Fruit fly (Drosophila melanogaster) whole organism, embryonic: ENCODE measurements around the gene ABCB7.

Source experiments
- Adf1 ChIP-seq: fragments of 200-800 bp; sonication (Bioruptor generic); IDR thresholded peaks from 2 replicates; pipeline ENCODE4 v1.3.6; 2022; ENCODE audit warnings: missing biosample characterization, missing genetic modification characterization
- Atf6 ChIP-seq: fragments of 200-800 bp; sonication (Bioruptor generic); IDR thresholded peaks from 2 replicates; pipeline ENCODE4 v1.3.6; 2022; ENCODE audit warnings: missing biosample characterization, missing genetic modification characterization
- Awh ChIP-seq: fragments of 200-800 bp; sonication (Bioruptor generic); IDR thresholded peaks from 2 replicates; pipeline ENCODE4, ENCODE4 v1.3.6; 2022; ENCODE audit warnings: missing biosample characterization, missing genetic modification characterization
- Bgb ChIP-seq: fragments of 200-800 bp; sonication (Bioruptor generic); IDR thresholded peaks from 2 replicates; pipeline ENCODE4 v1.3.6; 2022; ENCODE audit warnings: missing biosample characterization, missing genetic modification characterization; ENCODE audit not compliant: partially characterized antibody
- CG10543 ChIP-seq: fragments of 200-800 bp; sonication (Bioruptor generic); optimal IDR thresholded peaks from 3 replicates; lab custom pipeline; 2017; ENCODE audit warnings: missing biosample characterization, mild to moderate bottlenecking, missing genetic modification characterization, moderate library complexity
- CG12769 ChIP-seq: fragments of 200-800 bp; sonication (Bioruptor generic); optimal IDR thresholded peaks from 2 replicates; lab custom pipeline; 2019; ENCODE audit warnings: missing biosample characterization, mild to moderate bottlenecking, missing genetic modification characterization, moderate library complexity
- CG15073 ChIP-seq: fragments of 200-800 bp; sonication (Bioruptor generic); optimal IDR thresholded peaks from 2 replicates; lab custom pipeline; 2016; ENCODE audit warnings: missing biosample characterization, missing genetic modification characterization
- CG30020 ChIP-seq: fragments of 200-800 bp; optimal IDR thresholded peaks from 2 replicates; lab custom pipeline; 2019; ENCODE audit warnings: missing biosample characterization, mild to moderate bottlenecking, missing genetic modification characterization, moderate library complexity
- CG31224 ChIP-seq: fragments of 200-800 bp; sonication (Bioruptor generic); IDR thresholded peaks from 2 replicates; pipeline ENCODE4 v1.3.6; 2022; ENCODE audit warnings: missing biosample characterization, missing genetic modification characterization
- CG4424 ChIP-seq: fragments of 200-800 bp; sonication (Bioruptor generic); optimal IDR thresholded peaks from 3 replicates; lab custom pipeline; 2016; ENCODE audit warnings: missing biosample characterization, missing genetic modification characterization
- CG6683 ChIP-seq: fragments of 200-800 bp; sonication (Bioruptor generic); optimal IDR thresholded peaks from 2 replicates; lab custom pipeline; 2017; ENCODE audit warnings: missing biosample characterization, mild to moderate bottlenecking, missing genetic modification characterization, missing genetic modification reagents
- CG7271 ChIP-seq: fragments of 200-800 bp; sonication (Bioruptor generic); optimal IDR thresholded peaks from 2 replicates; lab custom pipeline; 2018; ENCODE audit warnings: missing biosample characterization, mild to moderate bottlenecking, missing genetic modification characterization, moderate library complexity
- CG8290 ChIP-seq, 3 experiments: fragments of 200-800 bp; sonication (Bioruptor generic); optimal IDR thresholded peaks; 2 replicates each; lab custom pipeline; 2016 to 2019; ENCODE audit warnings: missing biosample characterization in 3 of 3, missing genetic modification characterization in 3 of 3, mild to moderate bottlenecking in 2 of 3, moderate library complexity in 1 of 3
- CkIIα-i1 ChIP-seq: fragments of 200-800 bp; sonication (Bioruptor generic); IDR thresholded peaks from 2 replicates; pipeline ENCODE4 v1.3.6; 2022; ENCODE audit warnings: missing biosample characterization, missing genetic modification characterization
- D19B ChIP-seq: fragments of 200-800 bp; sonication (Bioruptor generic); optimal IDR thresholded peaks from 2 replicates; lab custom pipeline; 2017; ENCODE audit warnings: missing biosample characterization, mild to moderate bottlenecking, missing genetic modification characterization
- Deaf1 ChIP-seq: fragments of 200-800 bp; optimal IDR thresholded peaks from 3 replicates; lab custom pipeline; 2019; ENCODE audit warnings: missing biosample characterization, mild to moderate bottlenecking, missing genetic modification characterization, moderate library complexity
- Dp ChIP-seq: fragments of 200-800 bp; sonication (Bioruptor generic); optimal IDR thresholded peaks from 2 replicates; lab custom pipeline; 2018; ENCODE audit warnings: missing biosample characterization, mild to moderate bottlenecking, missing genetic modification characterization, moderate library complexity
- Ets65A ChIP-seq: fragments of 200-800 bp; sonication (Bioruptor generic); peaks from one replicate; lab custom pipeline; 2016; ENCODE audit warnings: missing biosample characterization, missing genetic modification characterization
- H2.0 ChIP-seq: fragments of 200-800 bp; sonication (Bioruptor generic); IDR thresholded peaks from 2 replicates; pipeline ENCODE4 v1.3.6; 2022; ENCODE audit warnings: missing biosample characterization, missing genetic modification characterization
- HLH3B ChIP-seq: fragments of 200-800 bp; sonication (Bioruptor generic); IDR thresholded peaks from 2 replicates; pipeline ENCODE4 v1.3.6; 2022; ENCODE audit warnings: missing biosample characterization, missing genetic modification characterization
- Hr78 ChIP-seq, 2 experiments: fragments of 200-800 bp in 1 of 2; fragments of >200 bp in 1 of 2; sonication (Bioruptor generic) in 1 of 2; optimal IDR thresholded peaks; 2 replicates each; lab custom pipeline; 2017 to 2019; ENCODE audit warnings: missing biosample characterization in 2 of 2, missing genetic modification characterization in 2 of 2, mild to moderate bottlenecking in 1 of 2, moderate library complexity in 1 of 2
- Hsf ChIP-seq: fragments of 200-800 bp; sonication (Bioruptor generic); optimal IDR thresholded peaks from 3 replicates; lab custom pipeline; 2016; ENCODE audit warnings: missing biosample characterization, missing genetic modification characterization
- Mes4 ChIP-seq: fragments of 200-800 bp; sonication (Bioruptor generic); optimal IDR thresholded peaks from 2 replicates; lab custom pipeline; 2016; ENCODE audit warnings: missing biosample characterization, missing genetic modification characterization
- Rfx ChIP-seq: fragments of 200-800 bp; sonication (Bioruptor generic); IDR thresholded peaks from 2 replicates; pipeline ENCODE4 v1.3.6; 2022; ENCODE audit warnings: missing biosample characterization, missing genetic modification characterization
- Sox102F ChIP-seq: fragments of 200-800 bp; sonication (Bioruptor generic); optimal IDR thresholded peaks from 2 replicates; lab custom pipeline; 2018; ENCODE audit warnings: missing biosample characterization, mild to moderate bottlenecking, missing genetic modification characterization, moderate library complexity
- Trl ChIP-seq, 3 experiments: fragments of >200 bp in 2 of 3; fragments of 200-800 bp in 1 of 3; sonication (Bioruptor generic) in 1 of 3; optimal IDR thresholded peaks; 2 replicates in 1 of 3; 3 replicates in 2 of 3; lab custom pipeline; 2016 to 2017; ENCODE audit warnings: missing biosample characterization in 1 of 3, missing genetic modification characterization in 1 of 3
- caup ChIP-seq: fragments of 200-800 bp; sonication (Bioruptor generic); optimal IDR thresholded peaks from 3 replicates; lab custom pipeline; 2017; ENCODE audit warnings: missing biosample characterization, mild to moderate bottlenecking, missing genetic modification characterization, moderate library complexity; ENCODE audit not compliant: severe bottlenecking
- cg ChIP-seq: fragments of 200-800 bp; sonication (Bioruptor generic); optimal IDR thresholded peaks from 3 replicates; lab custom pipeline; 2019; ENCODE audit warnings: missing biosample characterization, mild to moderate bottlenecking, missing genetic modification characterization, moderate library complexity
- chinmo ChIP-seq: fragments of 200-800 bp; sonication (Bioruptor generic); IDR thresholded peaks from 4 replicates; pipeline ENCODE4 v1.3.6; 2022; ENCODE audit warnings: missing biosample characterization, missing genetic modification characterization; ENCODE audit not compliant: partially characterized antibody
- crol ChIP-seq: fragments of 200-800 bp; sonication (Bioruptor generic); IDR thresholded peaks from 2 replicates; pipeline ENCODE4 v1.3.6; 2022; ENCODE audit warnings: missing biosample characterization, missing genetic modification characterization
- dan ChIP-seq: fragments of 200-800 bp; sonication (Bioruptor generic); IDR thresholded peaks from 2 replicates; pipeline ENCODE4 v1.3.6; 2022; ENCODE audit warnings: missing biosample characterization, missing genetic modification characterization
- ewg ChIP-seq: fragments of 200-800 bp; sonication (Bioruptor generic); optimal IDR thresholded peaks from 3 replicates; lab custom pipeline; 2017; ENCODE audit warnings: mild to moderate bottlenecking, missing biosample characterization, missing genetic modification reagents, missing genetic modification characterization
- exex ChIP-seq: fragments of 200-800 bp; sonication (Bioruptor generic); optimal IDR thresholded peaks from 4 replicates; lab custom pipeline; 2018; ENCODE audit warnings: missing biosample characterization, mild to moderate bottlenecking, missing genetic modification characterization, moderate library complexity
- ftz-f1 ChIP-seq: fragments of 200-800 bp; sonication (Bioruptor generic); optimal IDR thresholded peaks from 2 replicates; lab custom pipeline; 2016; ENCODE audit warnings: missing biosample characterization, missing genetic modification characterization
- h ChIP-seq: fragments of >200 bp; optimal IDR thresholded peaks from 2 replicates; lab custom pipeline; 2017
- pan ChIP-seq, 4 experiments: fragments of >200 bp in 3 of 4; fragments of 200-800 bp in 1 of 4; sonication (Bioruptor generic) in 1 of 4; optimal IDR thresholded peaks in 3 of 4; IDR thresholded peaks in 1 of 4; 2 replicates each; pipeline versions ENCODE4 v1.3.6 to Lab custom; 2017 to 2022; ENCODE audit warnings: missing biosample characterization in 2 of 4, missing genetic modification characterization in 2 of 4, mixed read lengths in 1 of 4
- pita ChIP-seq: fragments of 200-800 bp; sonication (Bioruptor generic); optimal IDR thresholded peaks from 2 replicates; lab custom pipeline; 2017; ENCODE audit warnings: missing biosample characterization, mild to moderate bottlenecking, missing genetic modification characterization
- pum ChIP-seq: fragments of 200-800 bp; sonication (Bioruptor generic); optimal IDR thresholded peaks from 2 replicates; lab custom pipeline; 2016; ENCODE audit warnings: missing biosample characterization, missing genetic modification characterization
- repo ChIP-seq: fragments of 200-800 bp; sonication (Bioruptor generic); optimal IDR thresholded peaks from 2 replicates; lab custom pipeline; 2016; ENCODE audit warnings: missing biosample characterization, missing genetic modification characterization
- rib ChIP-seq: fragments of 200-800 bp; sonication (Bioruptor generic); IDR thresholded peaks from 2 replicates; pipeline ENCODE4 v1.3.6; 2022; ENCODE audit warnings: missing biosample characterization, missing genetic modification characterization
- row ChIP-seq: fragments of 200-800 bp; sonication (Bioruptor generic); IDR thresholded peaks from 3 replicates; pipeline ENCODE4 v1.3.6; 2022; ENCODE audit warnings: missing biosample characterization, missing genetic modification characterization
- sd ChIP-seq: fragments of 200-800 bp; sonication (Bioruptor generic); optimal IDR thresholded peaks from 3 replicates; lab custom pipeline; 2018; ENCODE audit warnings: missing biosample characterization, mild to moderate bottlenecking, missing genetic modification characterization, moderate library complexity
- sens ChIP-seq: fragments of 200-800 bp; sonication (Bioruptor generic); peaks from one replicate; lab custom pipeline; 2016; ENCODE audit warnings: missing biosample characterization, missing genetic modification characterization
- slbo ChIP-seq: fragments of 200-800 bp; sonication (Bioruptor generic); IDR thresholded peaks from 2 replicates; pipeline ENCODE4 v1.3.6; 2022; ENCODE audit warnings: missing biosample characterization, missing genetic modification characterization
- sr ChIP-seq: fragments of 200-800 bp; sonication (Bioruptor generic); IDR thresholded peaks from 3 replicates; pipeline ENCODE4 v1.3.6; 2022; ENCODE audit warnings: missing biosample characterization, missing genetic modification characterization

The ABCB7 gene

dm6 chr3L:1609611-1610010 is 8.6 kb upstream of the ABCB7 start (continued):
- TF ChIP-seq row (GFP tag; lab: Robert Waterston, UW): peak; percentile 54
- TF ChIP-seq, all 482 proteins: peak for 125

- peak in 1 of 2 experiments; percentile 55 for TF ChIP-seq Hr78 (GFP tag; optimal IDR thresholded peaks at IDR 0.05; lab: Kevin White, UChicago)
- 0 out of 4 replicates have a peak, but pooled peaks have one; percentile 18 for TF ChIP-seq chinmo (GFP tag; lab: Robert Waterston, UW)
- peak; percentile 66 for TF ChIP-seq CG12769
- TF ChIP-seq Rfx (GFP tag; lab: Robert Waterston, UW): 0 out of 2 replicates have a peak, but pooled peaks have one; percentile 4
- TF ChIP-seq sd: peak; percentile 63
- TF ChIP-seq Adf1: peak; percentile 13; the same call in 1 of the 2 replicates
- peak; percentile 57 for TF ChIP-seq ftz-f1 (GFP tag; lab: Kevin White, UChicago)
- peak; percentile 71 for TF ChIP-seq Deaf1 (tag; lab: Kevin White, UChicago)
- 0 out of 3 replicates have a peak, but pooled peaks have one; percentile 25 for TF ChIP-seq sr
- TF ChIP-seq sens: peak; percentile 50
- no peak for TF ChIP-seq CG6683
- no peak for TF ChIP-seq Mes4
- no peak for TF ChIP-seq D19B (GFP tag; lab: Kevin White, UChicago)
- peak; percentile 85 for TF ChIP-seq CG10543 (GFP tag; lab: Kevin White, UChicago)
- no peak for TF ChIP-seq h (lab: Kevin White, UChicago)
- TF ChIP-seq Atf6 (GFP tag; lab: Robert Waterston, UW): peak; percentile 46; the same call in 1 of the 2 replicates
- peak; percentile 47 for TF ChIP-seq Ets65A (GFP tag; lab: Kevin White, UChicago)
Observed at dm6 chr3L:1614465-1615084, 3.6 kb upstream of the ABCB7 start.

- TF ChIP-seq dan (GFP tag; lab: Robert Waterston, UW): no peak
- TF ChIP-seq CkIIα-i1 (GFP tag; lab: Robert Waterston, UW): no peak
- TF ChIP-seq pan (optimal IDR thresholded peaks at IDR 0.05; lab: Kevin White, UChicago): no peak
- TF ChIP-seq pan (GFP tag; optimal IDR thresholded peaks at IDR 0.05 in 1 of 2, IDR thresholded peaks at IDR 0.05 in 1 of 2): no peak
- TF ChIP-seq HLH3B (GFP tag; lab: Robert Waterston, UW): no peak
- no peak for TF ChIP-seq Awh (GFP tag; lab: Robert Waterston, UW)
- TF ChIP-seq repo (GFP tag; lab: Kevin White, UChicago): no peak
- no peak for TF ChIP-seq Hsf (GFP tag; lab: Kevin White, UChicago)
- no peak for TF ChIP-seq exex (tag; lab: Kevin White, UChicago)
- TF ChIP-seq pum: no peak
- no peak for TF ChIP-seq cg
- TF ChIP-seq CG7271 (tag; lab: Kevin White, UChicago): no peak
- TF ChIP-seq CG30020: no peak
- no peak for TF ChIP-seq Bgb (GFP tag; lab: Robert Waterston, UW)
Observed at dm6 chr3L:1615701-1616100, 2.5 kb upstream of the ABCB7 start, which contains the start of gene CG12105. Gene CG12105 (minus strand): TSS chr3L:1615801.

- TF ChIP-seq H2.0 (GFP tag; lab: Robert Waterston, UW) (no peak), crol (GFP tag; lab: Robert Waterston, UW) (peak; percentile 74), CG15073 (GFP tag; lab: Kevin White, UChicago) (no peak), CG31224 (GFP tag; lab: Robert Waterston, UW) (peak; percentile 48; the same call in 1 of the 2 replicates), slbo (GFP tag; lab: Robert Waterston, UW) (no peak), CG4424 (GFP tag; lab: Kevin White, UChicago) (no peak), chinmo (GFP tag; lab: Robert Waterston, UW) (0 out of 4 replicates have a peak, but pooled peaks have one; percentile 42), Trl (optimal IDR thresholded peaks at IDR 0.05; lab: Kevin White, UChicago) (peak; percentile 15 to 38), Trl (GFP tag; optimal IDR thresholded peaks at IDR 0.05; lab: Kevin White, UChicago) (no peak), Dp (no peak), caup (GFP tag; lab: Kevin White, UChicago) (no peak), rib (GFP tag; lab: Robert Waterston, UW) (no peak), Sox102F (GFP tag; lab: Kevin White, UChicago) (no peak), CG8290 (GFP tag; optimal IDR thresholded peaks at IDR 0.05; lab: Kevin White, UChicago) (no peak), CG8290 (tag; optimal IDR thresholded peaks at IDR 0.05; lab: Kevin White, UChicago) (no peak), ewg (peak; percentile 89), pita (GFP tag; lab: Kevin White, UChicago) (no peak)
Observed at dm6 chr3L:1626924-1627323, 8.7 kb downstream of the ABCB7 start.
